Fruit fly (Drosophila melanogaster) Kc167 (cell line): Measurements from ENCODE around the gene CG7611.

Experiments used
- Myc ChIP-seq: fragments of >200 bp; optimal IDR thresholded peaks from 2 replicates; lab custom pipeline; 2017; ENCODE audit warnings: missing external identifiers
- Sin3A ChIP-seq: fragments of >200 bp; optimal IDR thresholded peaks from 2 replicates; lab custom pipeline; 2018; ENCODE audit warnings: missing external identifiers
- h ChIP-seq: fragments of >200 bp; optimal IDR thresholded peaks from 3 replicates; lab custom pipeline; 2018; ENCODE audit warnings: missing external identifiers
- insv ChIP-seq: fragments of >200 bp; optimal IDR thresholded peaks from 3 replicates; lab custom pipeline; 2018; ENCODE audit warnings: missing external identifiers
- psq ChIP-seq: fragments of >200 bp; optimal IDR thresholded peaks from 2 replicates; lab custom pipeline; 2017; ENCODE audit warnings: missing external identifiers
- ttk ChIP-seq: sonication (Bioruptor generic); optimal IDR thresholded peaks from 2 replicates; lab custom pipeline; 2017; ENCODE audit warnings: missing external identifiers

The CG7611 gene

DNA sequence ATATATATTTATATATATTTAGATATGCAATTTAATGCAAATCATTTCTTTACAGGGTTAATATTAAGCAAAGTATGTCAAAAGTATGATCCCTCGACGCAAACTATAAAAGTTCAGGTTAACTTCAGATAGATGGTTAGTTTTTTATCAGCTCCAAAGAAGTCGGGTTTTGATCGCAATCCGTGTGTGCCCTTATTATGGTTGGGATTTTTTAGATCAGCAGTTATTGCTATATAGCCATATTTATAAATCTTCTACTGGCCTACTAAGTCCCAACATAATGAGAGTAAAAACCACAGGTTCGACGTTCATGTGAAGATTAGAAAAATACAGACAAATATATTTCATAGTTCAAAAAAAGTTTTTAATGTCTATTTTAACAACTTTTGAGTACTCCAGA lies 50.8 kb downstream of the CG7611 start, which contains the start of gene EMC10:
TSS of gene EMC10 (plus strand) at position 301 of the 400 bp plus-strand sequence.
- TF ChIP-seq psq: no peak

DNA sequence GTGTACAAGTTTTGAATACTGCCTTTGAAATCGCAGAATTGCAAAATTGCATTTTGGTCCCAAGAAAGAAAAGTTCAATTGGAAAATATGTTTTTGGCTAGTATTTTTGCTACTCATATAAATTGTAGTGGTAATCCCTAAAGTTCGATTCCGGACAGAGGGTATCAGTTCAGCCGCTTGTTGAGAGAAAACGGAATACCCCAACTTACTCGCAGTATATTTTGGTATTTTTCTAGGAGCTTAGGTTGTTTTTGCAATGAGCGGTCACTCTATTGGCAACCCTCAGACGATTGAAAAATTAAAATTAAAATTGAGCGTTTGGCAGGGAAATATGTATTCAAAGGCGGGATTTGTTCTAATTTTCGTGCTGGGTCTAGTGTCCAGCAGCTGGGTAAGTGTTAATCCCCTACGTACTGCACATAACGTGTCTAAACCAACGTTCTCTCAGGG lies 51.3 kb downstream of the CG7611 start:
- TF ChIP-seq psq: no peak
- TF ChIP-seq insv: no peak
- no peak for TF ChIP-seq Sin3A
- no peak for TF ChIP-seq h (lab: Kevin White, UChicago)
- no peak for TF ChIP-seq ttk (lab: Kevin White, UChicago)
- TF ChIP-seq Myc (lab: Kevin White, UChicago): no peak
